Fruit fly (Drosophila melanogaster): ENCODE results near the gene Zw.

The Zw gene

dm6 chrX:19637002-19637420, 30.0 kb upstream of the Zw start:
- TF ChIP-seq pad (GFP tag; optimal IDR thresholded peaks at IDR 0.05) (peak; percentile 98), tj (GFP tag; optimal IDR thresholded peaks at IDR 0.05) (peak; percentile 5), ovo (GFP tag; optimal IDR thresholded peaks at IDR 0.05) (no peak), Crg-1 (GFP tag; optimal IDR thresholded peaks at IDR 0.05) (no peak), toe (GFP tag; optimal IDR thresholded peaks at IDR 0.05) (no peak), CG5204 (GFP tag; optimal IDR thresholded peaks at IDR 0.05) (no peak), CG7101 (tag; optimal IDR thresholded peaks at IDR 0.05) (peak; percentile 13), CG1620 (GFP tag; optimal IDR thresholded peaks at IDR 0.05) (peak; percentile 4), CG11617 (GFP tag; optimal IDR thresholded peaks at IDR 0.05) (peak; percentile 9), Mnt (GFP tag; optimal IDR thresholded peaks at IDR 0.05) (peak; percentile 50), Hr96 (GFP tag; optimal IDR thresholded peaks at IDR 0.05) (no peak), CG12768 (GFP tag; optimal IDR thresholded peaks at IDR 0.05) (peak; percentile 4), CG14711 (tag; optimal IDR thresholded peaks at IDR 0.05) (peak; percentile 71), Clk (GFP tag; optimal IDR thresholded peaks at IDR 0.05) (no peak), cic (GFP tag; optimal IDR thresholded peaks at IDR 0.05) (peak; percentile 6), CG7045 (GFP tag; optimal IDR thresholded peaks at IDR 0.05) (no peak), CG33017 (tag; optimal IDR thresholded peaks at IDR 0.05) (peak; percentile 19), kay (GFP tag; ENCODE audit: borderline replicate concordance) (no peak), cnc (optimal IDR thresholded peaks at IDR 0.05) (no peak), bab1 (GFP tag; optimal IDR thresholded peaks at IDR 0.05) (peak; percentile 27)

- no peak for TF ChIP-seq Crg-1 (GFP tag; optimal IDR thresholded peaks at IDR 0.05)
- TF ChIP-seq tj (GFP tag; optimal IDR thresholded peaks at IDR 0.05) = peak; percentile 26
- TF ChIP-seq CG1620 (GFP tag; optimal IDR thresholded peaks at IDR 0.05) = no peak
- TF ChIP-seq pad (GFP tag; optimal IDR thresholded peaks at IDR 0.05) = peak; percentile 96
- TF ChIP-seq toe (GFP tag; optimal IDR thresholded peaks at IDR 0.05) = no peak
- TF ChIP-seq CG11617 (GFP tag; optimal IDR thresholded peaks at IDR 0.05) = no peak
- TF ChIP-seq CG12768 (GFP tag; optimal IDR thresholded peaks at IDR 0.05) = no peak
- no peak for TF ChIP-seq CG33017 (tag; optimal IDR thresholded peaks at IDR 0.05)
- no peak for TF ChIP-seq Hr96 (GFP tag; optimal IDR thresholded peaks at IDR 0.05)
- peak; percentile 4 for TF ChIP-seq Mnt (GFP tag; optimal IDR thresholded peaks at IDR 0.05)
- no peak for TF ChIP-seq ovo (GFP tag; optimal IDR thresholded peaks at IDR 0.05)
- no peak for TF ChIP-seq CG14711 (tag; optimal IDR thresholded peaks at IDR 0.05)
- no peak for TF ChIP-seq cic (GFP tag; optimal IDR thresholded peaks at IDR 0.05)
- TF ChIP-seq Clk (GFP tag; optimal IDR thresholded peaks at IDR 0.05) = no peak
- TF ChIP-seq CG7101 (tag; optimal IDR thresholded peaks at IDR 0.05) = peak; percentile 26
- no peak for TF ChIP-seq kay (GFP tag; ENCODE audit: borderline replicate concordance)
- no peak for TF ChIP-seq CG5204 (GFP tag; optimal IDR thresholded peaks at IDR 0.05)
- no peak for TF ChIP-seq CG7045 (GFP tag; optimal IDR thresholded peaks at IDR 0.05)
- peak; percentile 48 for TF ChIP-seq bab1 (GFP tag; optimal IDR thresholded peaks at IDR 0.05)
- no peak for TF ChIP-seq cnc (optimal IDR thresholded peaks at IDR 0.05)
Measured at dm6 chrX:19637434-19638327, 29.4 kb upstream of the Zw start.

- no peak for TF ChIP-seq CG11617 (GFP tag; optimal IDR thresholded peaks at IDR 0.05)
- TF ChIP-seq CG5204 (GFP tag; optimal IDR thresholded peaks at IDR 0.05) = no peak
- no peak for TF ChIP-seq CG33017 (tag; optimal IDR thresholded peaks at IDR 0.05)
- no peak for TF ChIP-seq bab1 (GFP tag; optimal IDR thresholded peaks at IDR 0.05)
- TF ChIP-seq CG1620 (GFP tag; optimal IDR thresholded peaks at IDR 0.05) = no peak
- TF ChIP-seq kay (GFP tag; ENCODE audit: borderline replicate concordance) = no peak
- TF ChIP-seq cic (GFP tag; optimal IDR thresholded peaks at IDR 0.05) = no peak
- no peak for TF ChIP-seq pad (GFP tag; optimal IDR thresholded peaks at IDR 0.05)
- TF ChIP-seq ovo (GFP tag; optimal IDR thresholded peaks at IDR 0.05) = no peak
- TF ChIP-seq toe (GFP tag; optimal IDR thresholded peaks at IDR 0.05) = no peak
- TF ChIP-seq Hr96 (GFP tag; optimal IDR thresholded peaks at IDR 0.05) = no peak
- no peak for TF ChIP-seq tj (GFP tag; optimal IDR thresholded peaks at IDR 0.05)
- TF ChIP-seq CG12768 (GFP tag; optimal IDR thresholded peaks at IDR 0.05) = no peak
- TF ChIP-seq Clk (GFP tag; optimal IDR thresholded peaks at IDR 0.05) = no peak
Measured at dm6 chrX:19638328-19638940, 28.6 kb upstream of the Zw start, which contains the start of gene Rcd-1. Gene Rcd-1, plus strand, starts transcription at chrX:19638767.

dm6 chrX:19640707-19641248, 26.3 kb upstream of the Zw start:
- TF ChIP-seq CG5204 (GFP tag; optimal IDR thresholded peaks at IDR 0.05) (no peak), CG7045 (GFP tag; optimal IDR thresholded peaks at IDR 0.05) (no peak), CG7101 (tag; optimal IDR thresholded peaks at IDR 0.05) (no peak), CG11617 (GFP tag; optimal IDR thresholded peaks at IDR 0.05) (no peak), CG33017 (tag; optimal IDR thresholded peaks at IDR 0.05) (no peak), bab1 (GFP tag; optimal IDR thresholded peaks at IDR 0.05) (peak; percentile 24), tj (GFP tag; optimal IDR thresholded peaks at IDR 0.05) (no peak), Clk (GFP tag; optimal IDR thresholded peaks at IDR 0.05) (no peak), ovo (GFP tag; optimal IDR thresholded peaks at IDR 0.05) (no peak), toe (GFP tag; optimal IDR thresholded peaks at IDR 0.05) (no peak), Mnt (GFP tag; optimal IDR thresholded peaks at IDR 0.05) (no peak), CG12768 (GFP tag; optimal IDR thresholded peaks at IDR 0.05) (no peak), cnc (optimal IDR thresholded peaks at IDR 0.05) (no peak), pad (GFP tag; optimal IDR thresholded peaks at IDR 0.05) (peak; percentile 70), kay (GFP tag; ENCODE audit: borderline replicate concordance) (no peak), Crg-1 (GFP tag; optimal IDR thresholded peaks at IDR 0.05) (no peak), Hr96 (GFP tag; optimal IDR thresholded peaks at IDR 0.05) (no peak), CG1620 (GFP tag; optimal IDR thresholded peaks at IDR 0.05) (no peak)
